Worm (Caenorhabditis elegans) whole organism, L3 larva: ENCODE measurements around the gene F54F2.6.

ENCODE experiments used
- R02D3.7 ChIP-seq: fragments of 150-350 bp; optimal IDR thresholded peaks from 2 replicates; lab custom pipeline; 2014; ENCODE audit warnings: missing biosample characterization, missing genetic modification characterization
- ZK546.5 ChIP-seq: sonication (generic microtip); optimal IDR thresholded peaks from 2 replicates; lab custom pipeline; 2017; ENCODE audit warnings: missing biosample characterization, missing genetic modification characterization
- aly-2 ChIP-seq: fragments of 150-350 bp; optimal IDR thresholded peaks from 2 replicates; lab custom pipeline; 2014; ENCODE audit warnings: missing biosample characterization, missing genetic modification characterization
- ama-1 ChIP-seq: fragments of 150-350 bp; optimal IDR thresholded peaks from 2 replicates; lab custom pipeline; 2018
- ceh-16 ChIP-seq: sonication (generic microtip); optimal IDR thresholded peaks from 2 replicates; lab custom pipeline; 2017; ENCODE audit warnings: missing biosample characterization, missing genetic modification characterization
- ceh-28 ChIP-seq: fragments of 150-350 bp; optimal IDR thresholded peaks from 2 replicates; lab custom pipeline; 2014; ENCODE audit warnings: missing biosample characterization, missing genetic modification reagents, missing genetic modification characterization
- ceh-82 ChIP-seq: fragments of 150-350 bp; optimal IDR thresholded peaks from 2 replicates; lab custom pipeline; 2014; ENCODE audit warnings: missing biosample characterization, missing genetic modification characterization
- ceh-9 ChIP-seq: sonication (generic microtip); optimal IDR thresholded peaks from 2 replicates; lab custom pipeline; 2018; ENCODE audit warnings: missing biosample characterization, missing genetic modification characterization
- daf-12 ChIP-seq: fragments of 150-350 bp; optimal IDR thresholded peaks from 2 replicates; lab custom pipeline; 2014; ENCODE audit warnings: missing biosample characterization, missing genetic modification reagents, missing genetic modification characterization
- egl-27 ChIP-seq: sonication (generic microtip); optimal IDR thresholded peaks from 4 replicates; lab custom pipeline; 2017; ENCODE audit warnings: missing biosample characterization, missing genetic modification reagents, missing genetic modification characterization
- egl-5 ChIP-seq: fragments of 150-350 bp; optimal IDR thresholded peaks from 2 replicates; lab custom pipeline; 2017; ENCODE audit warnings: missing biosample characterization, missing genetic modification reagents, missing genetic modification characterization, inconsistent platforms
- elt-1 ChIP-seq: fragments of 150-350 bp; optimal IDR thresholded peaks from 2 replicates; lab custom pipeline; 2014; ENCODE audit warnings: missing biosample characterization, missing genetic modification characterization
- elt-2 ChIP-seq: sonication (generic microtip); optimal IDR thresholded peaks from 2 replicates; lab custom pipeline; 2016; ENCODE audit warnings: missing genetic modification reagents, mild to moderate bottlenecking, missing genetic modification characterization, missing compliant biosample characterization
- elt-3 ChIP-seq, 3 experiments: fragments of 150-350 bp in 1 of 3; sonication (generic microtip) in 2 of 3; optimal IDR thresholded peaks; 2 replicates in 2 of 3; 4 replicates in 1 of 3; lab custom pipeline; 2014 to 2017; ENCODE audit warnings: missing biosample characterization in 3 of 3, missing genetic modification characterization in 3 of 3
- eor-1 ChIP-seq, 2 experiments: fragments of 150-350 bp; optimal IDR thresholded peaks; 2 replicates each; lab custom pipeline; 2014 to 2018; ENCODE audit warnings: missing biosample characterization in 2 of 2, missing genetic modification characterization in 2 of 2
- fkh-10 ChIP-seq: sonication (generic microtip); optimal IDR thresholded peaks from 2 replicates; lab custom pipeline; 2017; ENCODE audit warnings: missing biosample characterization, missing genetic modification reagents, missing genetic modification characterization
- fkh-2 ChIP-seq: fragments of 150-350 bp; optimal IDR thresholded peaks from 2 replicates; lab custom pipeline; 2014; ENCODE audit warnings: missing biosample characterization, missing genetic modification reagents, missing genetic modification characterization
- fos-1 ChIP-seq: fragments of 150-350 bp; optimal IDR thresholded peaks from 2 replicates; lab custom pipeline; 2014; ENCODE audit warnings: missing biosample characterization, missing genetic modification characterization
- hmg-11 ChIP-seq: sonication (generic microtip); optimal IDR thresholded peaks from 2 replicates; lab custom pipeline; 2016; ENCODE audit warnings: missing genetic modification characterization, missing compliant biosample characterization
- jun-1 ChIP-seq: fragments of 150-350 bp; optimal IDR thresholded peaks from 2 replicates; lab custom pipeline; 2014; ENCODE audit warnings: missing biosample characterization, missing genetic modification reagents, missing genetic modification characterization
- lin-15B ChIP-seq: fragments of 150-350 bp; optimal IDR thresholded peaks from 2 replicates; lab custom pipeline; 2014; ENCODE audit warnings: missing biosample characterization, missing genetic modification characterization
- lin-39 ChIP-seq: fragments of 150-350 bp; optimal IDR thresholded peaks from 2 replicates; lab custom pipeline; 2018; ENCODE audit warnings: missing biosample characterization, missing genetic modification reagents, missing genetic modification characterization
- lsy-12 ChIP-seq: sonication (generic microtip); optimal IDR thresholded peaks from 2 replicates; lab custom pipeline; 2016; ENCODE audit warnings: mild to moderate bottlenecking, missing genetic modification characterization, missing compliant biosample characterization
- mdl-1 ChIP-seq: fragments of 150-350 bp; optimal IDR thresholded peaks from 2 replicates; lab custom pipeline; 2014; ENCODE audit warnings: missing biosample characterization, missing genetic modification characterization
- mml-1 ChIP-seq: fragments of 150-350 bp; sonication (generic microtip); optimal IDR thresholded peaks from 3 replicates; lab custom pipeline; 2014; ENCODE audit warnings: missing biosample characterization, missing genetic modification characterization
- nfya-1 ChIP-seq: sonication (generic microtip); optimal IDR thresholded peaks from 2 replicates; lab custom pipeline; 2017; ENCODE audit warnings: missing genetic modification characterization, mild to moderate bottlenecking, missing compliant biosample characterization, antibody characterized with exemption, moderate library complexity; ENCODE audit not compliant: insufficient read depth
- nhr-11 ChIP-seq: fragments of 150-350 bp; optimal IDR thresholded peaks from 2 replicates; lab custom pipeline; 2014; ENCODE audit warnings: missing biosample characterization, missing genetic modification characterization
- nhr-12 ChIP-seq: fragments of 150-350 bp; optimal IDR thresholded peaks from 2 replicates; lab custom pipeline; 2014; ENCODE audit warnings: missing biosample characterization, missing genetic modification characterization
- nhr-23 ChIP-seq: fragments of 150-350 bp; optimal IDR thresholded peaks from 2 replicates; lab custom pipeline; 2014; ENCODE audit warnings: missing biosample characterization, missing genetic modification reagents, missing genetic modification characterization
- nhr-237 ChIP-seq: fragments of 150-350 bp; optimal IDR thresholded peaks from 2 replicates; lab custom pipeline; 2014; ENCODE audit warnings: missing biosample characterization, missing genetic modification characterization
- nhr-25 ChIP-seq: sonication (generic microtip); optimal IDR thresholded peaks from 2 replicates; lab custom pipeline; 2017; ENCODE audit warnings: missing biosample characterization, missing genetic modification characterization
- nhr-28 ChIP-seq: fragments of 150-350 bp; optimal IDR thresholded peaks from 2 replicates; lab custom pipeline; 2014; ENCODE audit warnings: missing biosample characterization, missing genetic modification characterization
- nhr-43 ChIP-seq: sonication (generic microtip); optimal IDR thresholded peaks from 2 replicates; lab custom pipeline; 2016; ENCODE audit warnings: mild to moderate bottlenecking, missing genetic modification characterization, missing compliant biosample characterization; ENCODE audit not compliant: poor library complexity, severe bottlenecking
- nhr-67 ChIP-seq: fragments of 150-350 bp; optimal IDR thresholded peaks from 2 replicates; lab custom pipeline; 2014; ENCODE audit warnings: missing biosample characterization, missing genetic modification characterization
- nhr-76 ChIP-seq: fragments of 150-350 bp; sonication (generic microtip); optimal IDR thresholded peaks from 5 replicates; lab custom pipeline; 2014; ENCODE audit warnings: missing biosample characterization, missing genetic modification characterization
- nhr-77 ChIP-seq: fragments of 150-350 bp; optimal IDR thresholded peaks from 2 replicates; lab custom pipeline; 2014; ENCODE audit warnings: missing biosample characterization, missing genetic modification characterization
- pha-4 ChIP-seq: fragments of 150-350 bp; optimal IDR thresholded peaks from 2 replicates; lab custom pipeline; 2014; ENCODE audit warnings: missing biosample characterization, missing genetic modification reagents, missing genetic modification characterization
- pqm-1 ChIP-seq: fragments of 150-350 bp; optimal IDR thresholded peaks from 2 replicates; lab custom pipeline; 2017; ENCODE audit warnings: missing biosample characterization, missing genetic modification characterization, inconsistent platforms
- sea-2 ChIP-seq: fragments of 150-350 bp; sonication (generic microtip); optimal IDR thresholded peaks from 4 replicates; lab custom pipeline; 2014; ENCODE audit warnings: missing biosample characterization, missing genetic modification reagents, missing genetic modification characterization
- skn-1 ChIP-seq: fragments of 150-350 bp; optimal IDR thresholded peaks from 2 replicates; lab custom pipeline; 2014; ENCODE audit warnings: missing biosample characterization, missing genetic modification characterization
- snpc-4 ChIP-seq: fragments of 150-350 bp; optimal IDR thresholded peaks from 2 replicates; lab custom pipeline; 2014; ENCODE audit warnings: missing biosample characterization, missing genetic modification characterization
- tbx-2 ChIP-seq: sonication (generic microtip); optimal IDR thresholded peaks from 2 replicates; lab custom pipeline; 2016; ENCODE audit warnings: mild to moderate bottlenecking, missing genetic modification characterization, missing compliant biosample characterization
- unc-39 ChIP-seq: sonication (generic microtip); optimal IDR thresholded peaks from 4 replicates; lab custom pipeline; 2017; ENCODE audit warnings: missing biosample characterization, missing genetic modification characterization
- unc-62 ChIP-seq: fragments of 150-350 bp; sonication (generic microtip); optimal IDR thresholded peaks from 4 replicates; lab custom pipeline; 2014; ENCODE audit warnings: missing biosample characterization, missing genetic modification reagents, missing genetic modification characterization
- zag-1 ChIP-seq: fragments of 150-350 bp; optimal IDR thresholded peaks from 2 replicates; lab custom pipeline; 2014; ENCODE audit warnings: missing biosample characterization, missing genetic modification characterization
- ztf-11 ChIP-seq: fragments of 150-350 bp; optimal IDR thresholded peaks from 2 replicates; lab custom pipeline; 2014; ENCODE audit warnings: missing biosample characterization, missing genetic modification characterization
- ztf-4 ChIP-seq: fragments of 150-350 bp; optimal IDR thresholded peaks from 2 replicates; lab custom pipeline; 2014; ENCODE audit warnings: missing biosample characterization, missing genetic modification characterization

The F54F2.6 gene

DNA sequence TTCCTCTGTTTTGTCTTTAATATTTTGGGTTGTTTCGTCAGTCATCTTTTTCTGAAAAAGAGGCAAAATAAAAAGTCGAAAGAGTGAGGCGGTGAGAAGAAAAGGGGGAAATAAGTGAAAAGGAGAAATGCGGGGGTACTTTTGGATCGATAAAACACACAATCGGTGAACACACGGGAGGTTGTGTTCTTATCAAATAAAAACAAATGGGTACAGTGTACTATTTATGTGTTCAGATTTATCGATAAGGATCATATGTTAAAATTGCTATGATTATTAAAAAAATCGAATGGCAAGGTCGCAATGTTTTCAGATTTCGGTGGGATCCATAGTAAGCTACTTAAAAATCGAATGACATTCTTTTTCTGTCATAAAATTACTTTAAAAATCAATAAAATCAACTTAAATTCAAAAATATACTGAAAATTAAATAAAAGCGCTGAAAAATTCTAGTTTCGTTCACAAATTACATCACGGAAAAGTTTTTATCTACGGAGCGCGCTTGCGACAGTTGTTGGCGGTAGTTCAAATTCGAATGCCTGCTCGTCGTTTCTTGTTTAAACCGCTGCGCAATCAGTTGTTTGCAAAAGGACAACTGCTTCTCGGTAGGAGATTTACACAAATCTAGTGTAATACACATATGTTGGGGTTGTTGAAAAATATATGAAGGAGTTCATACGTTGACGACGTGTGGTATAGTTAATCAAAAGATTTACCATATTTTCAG, 8.9 kb upstream of the F54F2.6 start, which contains the start of gene prx-19:
Gene prx-19 (minus strand): TSS at position 51 of the 727 bp plus-strand sequence.
- TF ChIP-seq elt-3 (tag; optimal IDR thresholded peaks at IDR 0.05; lab: Kevin White, UChicago) (no peak), nhr-77 (tag; lab: Kevin White, UChicago) (no peak), nhr-43 (tag; lab: Kevin White, UChicago) (peak; percentile 0), elt-1 (tag; lab: Kevin White, UChicago) (no peak), lin-39 (peak; percentile 56), nhr-237 (no peak), skn-1 (peak; percentile 57), tbx-2 (tag; lab: Kevin White, UChicago) (no peak), zag-1 (tag; lab: Kevin White, UChicago) (no peak), ceh-28 (peak; percentile 23), lin-15B (peak; percentile 63), unc-39 (tag; lab: Kevin White, UChicago) (no peak), unc-62 (GFP tag; lab: Kevin White, UChicago) (no peak), eor-1 (tag; optimal IDR thresholded peaks at IDR 0.05; lab: Kevin White, UChicago) (no peak), nhr-25 (peak; percentile 76), ztf-4 (tag; lab: Kevin White, UChicago) (no peak), nhr-28 (tag; lab: Kevin White, UChicago) (no peak), R02D3.7 (tag; lab: Kevin White, UChicago) (no peak), nfya-1 (tag; lab: Kevin White, UChicago) (peak; percentile 72), snpc-4 (tag; lab: Kevin White, UChicago) (no peak), mdl-1 (tag; lab: Kevin White, UChicago) (no peak), aly-2 (tag; lab: Kevin White, UChicago) (no peak), pha-4 (tag; lab: Kevin White, UChicago) (peak; percentile 63), pqm-1 (no peak), ceh-9 (tag; lab: Kevin White, UChicago) (no peak), ceh-82 (tag; lab: Kevin White, UChicago) (no peak), mml-1 (tag; lab: Kevin White, UChicago) (no peak), nhr-11 (tag; lab: Kevin White, UChicago) (no peak), ama-1 (lab: Kevin White, UChicago) (no peak), sea-2 (GFP tag; lab: Kevin White, UChicago) (no peak), egl-5 (tag; lab: Kevin White, UChicago) (peak; percentile 32), fkh-10 (no peak), ztf-11 (tag; lab: Kevin White, UChicago) (no peak), nhr-12 (no peak), nhr-76 (tag; lab: Kevin White, UChicago) (no peak), fos-1 (tag; lab: Kevin White, UChicago) (no peak), elt-2 (tag; lab: Kevin White, UChicago) (peak; percentile 61), ZK546.5 (tag; lab: Kevin White, UChicago) (no peak), egl-27 (tag; lab: Kevin White, UChicago) (no peak), ceh-16 (tag; lab: Kevin White, UChicago) (no peak), nhr-67 (tag; lab: Kevin White, UChicago) (no peak), lsy-12 (no peak), hmg-11 (tag; lab: Kevin White, UChicago) (no peak), nhr-23 (peak; percentile 53), daf-12 (tag; lab: Kevin White, UChicago) (no peak), jun-1 (no peak), fkh-2 (tag; lab: Kevin White, UChicago) (no peak)
